Worm (Caenorhabditis elegans) whole organism, L4/young adult: ENCODE results near the gene C01B10.3.
"Not testable (repeated sequence)": the region's sequence is repeated elsewhere in the genome, so short reads cannot be mapped to it uniquely, and the experiment has no call there.

Experiments
- W03F9.2 ChIP-seq: fragments of 150-350 bp; optimal IDR thresholded peaks from 2 replicates; lab custom pipeline; 2014; ENCODE audit warnings: missing biosample characterization, missing genetic modification characterization
- dao-5 ChIP-seq: sonication (generic microtip); optimal IDR thresholded peaks from 2 replicates; lab custom pipeline; 2016; ENCODE audit warnings: missing genotype, missing genetic modification characterization, moderate library complexity, missing compliant biosample characterization
- him-1 ChIP-seq: sonication (generic microtip); optimal IDR thresholded peaks from 2 replicates; lab custom pipeline; 2016; ENCODE audit warnings: missing genotype, missing genetic modification reagents, missing genetic modification characterization, missing compliant biosample characterization

ce11 chrIV:6591010-6591746, 30.0 kb downstream of the C01B10.3 start, which contains the start of the genes nspb-1 and nspb-2:
- TF ChIP-seq him-1; W03F9.2 (tag; lab: Kevin White, UChicago); dao-5 (tag; lab: Kevin White, UChicago): not testable (repeated sequence)
